Worm (Caenorhabditis elegans) whole organism, L2 larva: Measurements from ENCODE around the gene srw-48.

ENCODE experiments used
- Y55F3AM.14 ChIP-seq: fragments of 200-800 bp; sonication (Bioruptor generic); optimal IDR thresholded peaks from 2 replicates; lab custom pipeline; 2018; ENCODE audit warnings: mild to moderate bottlenecking, missing genetic modification characterization, missing compliant biosample characterization
- ceh-82 ChIP-seq: fragments of 150-350 bp; optimal IDR thresholded peaks from 2 replicates; lab custom pipeline; 2014; ENCODE audit warnings: missing biosample characterization, missing genetic modification characterization
- elt-1 ChIP-seq: fragments of 150-350 bp; optimal IDR thresholded peaks from 2 replicates; lab custom pipeline; 2014; ENCODE audit warnings: missing biosample characterization, missing genetic modification characterization
- lin-13 ChIP-seq: fragments of 150-350 bp; optimal IDR thresholded peaks from 2 replicates; lab custom pipeline; 2014; ENCODE audit warnings: missing biosample characterization, missing genetic modification reagents, missing genetic modification characterization
- lsy-2 ChIP-seq, 2 experiments: fragments of 150-350 bp in 1 of 2; sonication (generic microtip) in 1 of 2; optimal IDR thresholded peaks; 2 replicates each; lab custom pipeline; 2014 to 2017; ENCODE audit warnings: missing biosample characterization in 2 of 2, missing genetic modification characterization in 2 of 2
- snpc-4 ChIP-seq: fragments of 150-350 bp; optimal IDR thresholded peaks from 2 replicates; lab custom pipeline; 2014; ENCODE audit warnings: missing biosample characterization, missing genetic modification characterization
- unc-62 ChIP-seq: fragments of 150-350 bp; optimal IDR thresholded peaks from 2 replicates; lab custom pipeline; 2014; ENCODE audit warnings: missing biosample characterization, missing genetic modification reagents, missing genetic modification characterization

DNA sequence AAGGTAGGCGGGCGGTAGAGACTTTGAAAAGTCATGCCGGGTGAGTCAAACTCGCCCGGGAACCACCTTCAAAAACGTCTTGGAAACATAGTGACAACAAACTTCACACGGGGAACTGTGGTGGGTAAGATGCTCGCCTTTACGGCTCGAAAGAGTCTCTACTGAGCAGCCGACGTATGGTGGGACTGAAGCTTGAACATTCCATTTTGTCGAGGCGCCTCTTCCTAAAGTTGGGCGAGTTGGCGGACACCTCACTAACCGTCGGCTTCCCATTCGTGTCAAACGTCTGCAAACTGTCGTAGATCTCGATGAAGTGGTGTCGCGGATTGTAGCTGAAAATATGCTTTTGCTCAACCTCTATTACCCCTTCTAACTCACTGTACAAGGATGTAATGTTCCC is 37.8 kb upstream of the srw-48 start:
- TF ChIP-seq elt-1 (tag; lab: Kevin White, UChicago) (no peak), unc-62 (GFP tag; lab: Kevin White, UChicago) (no peak), snpc-4 (tag; lab: Kevin White, UChicago) (no peak), lsy-2 (tag; optimal IDR thresholded peaks at IDR 0.05; lab: Kevin White, UChicago) (no peak), lin-13 (GFP tag; lab: Kevin White, UChicago) (no peak), ceh-82 (tag; lab: Kevin White, UChicago) (no peak), Y55F3AM.14 (GFP tag; lab: Kevin White, UChicago) (no peak)
